Fruit fly (Drosophila melanogaster): Measurements from ENCODE around the gene CASK.
"Not testable (repeated sequence)": the region's sequence is repeated elsewhere in the genome, so short reads cannot be mapped to it uniquely, and the experiment has no call there.

The CASK gene

dm6 chr3R:21739750-21740319 is 82.6 kb downstream of the CASK start, which contains the start of gene CG5849:
TSS of gene CG5849 (plus strand) at chr3R:21740105.
- TF ChIP-seq CG17801 (GFP tag; optimal IDR thresholded peaks at IDR 0.05; ENCODE audit: partially characterized antibody): no peak

- no peak for TF ChIP-seq CG17801 (GFP tag; optimal IDR thresholded peaks at IDR 0.05; ENCODE audit: partially characterized antibody)
Measured at dm6 chr3R:21739010-21739409, 83.5 kb downstream of the CASK start, which contains the start of gene CG34034. TSS of gene CG34034 (minus strand) at chr3R:21739110.

- no peak for TF ChIP-seq CG17801 (GFP tag; optimal IDR thresholded peaks at IDR 0.05; ENCODE audit: partially characterized antibody)
Measured at dm6 chr3R:21737264-21737663, 85.2 kb downstream of the CASK start, which contains the start of gene CG42870. TSS of gene CG42870 (minus strand) at chr3R:21737364.

dm6 chr3R:21736749-21737148 is 85.7 kb downstream of the CASK start, which contains the start of gene CG42869:
TSS of gene CG42869 (minus strand) at chr3R:21736849.
- TF ChIP-seq CG17801 (GFP tag; optimal IDR thresholded peaks at IDR 0.05; ENCODE audit: partially characterized antibody): no peak

dm6 chr3R:21736196-21736595 is 86.3 kb downstream of the CASK start, which contains the start of gene Sfp93F:
TSS of gene Sfp93F (minus strand) at chr3R:21736296.
- not testable (repeated sequence) for TF ChIP-seq CG17801 (GFP tag; optimal IDR thresholded peaks at IDR 0.05; ENCODE audit: partially characterized antibody)

All from ovary, adult (tissue).